Fruit fly (Drosophila melanogaster) whole organism, pupa: ENCODE results near the gene mof.

Experiments
- CG10348 ChIP-seq: fragments of 200-800 bp; sonication (Bioruptor generic); IDR thresholded peaks from 2 replicates; pipeline ENCODE4 v1.3.6; 2022; ENCODE audit warnings: missing biosample characterization, missing genetic modification characterization
- CG12605 ChIP-seq: fragments of 200-800 bp; sonication (Bioruptor generic); IDR thresholded peaks from 2 replicates; pipeline ENCODE4 v1.3.6; 2022; ENCODE audit warnings: missing biosample characterization, missing genetic modification characterization
- CG13204 ChIP-seq: fragments of 200-800 bp; sonication (Bioruptor generic); optimal IDR thresholded peaks from 2 replicates; lab custom pipeline; 2018; ENCODE audit warnings: missing biosample characterization, mild to moderate bottlenecking, missing genetic modification characterization, moderate library complexity
- CG14655 ChIP-seq: fragments of 200-800 bp; sonication (Bioruptor generic); optimal IDR thresholded peaks from 3 replicates; lab custom pipeline; 2017; ENCODE audit warnings: mild to moderate bottlenecking, missing biosample characterization, missing genetic modification reagents, missing genetic modification characterization
- CG15710 ChIP-seq: fragments of 200-800 bp; sonication (Bioruptor generic); optimal IDR thresholded peaks from 2 replicates; lab custom pipeline; 2018; ENCODE audit warnings: missing biosample characterization, mild to moderate bottlenecking, missing genetic modification characterization, moderate library complexity
- CG17806 ChIP-seq: fragments of 200-800 bp; sonication (Bioruptor generic); optimal IDR thresholded peaks from 2 replicates; lab custom pipeline; 2018; ENCODE audit warnings: missing biosample characterization, mild to moderate bottlenecking, missing genetic modification characterization, moderate library complexity
- CG32121 ChIP-seq: fragments of 200-800 bp; sonication (Bioruptor generic); IDR thresholded peaks from 2 replicates; pipeline ENCODE4 v1.3.6; 2022; ENCODE audit warnings: missing biosample characterization, missing genetic modification characterization
- CG34367 ChIP-seq: fragments of 200-800 bp; sonication (Bioruptor generic); optimal IDR thresholded peaks from 2 replicates; lab custom pipeline; 2018; ENCODE audit warnings: missing biosample characterization, mild to moderate bottlenecking, missing genetic modification characterization
- CG4496 ChIP-seq: fragments of 200-800 bp; sonication (Bioruptor generic); IDR thresholded peaks from 3 replicates; pipeline ENCODE4 v1.3.6; 2022; ENCODE audit warnings: missing biosample characterization, missing genetic modification characterization
- CG8159 ChIP-seq: fragments of 200-800 bp; sonication (Bioruptor generic); optimal IDR thresholded peaks from 3 replicates; lab custom pipeline; 2018; ENCODE audit warnings: missing biosample characterization, mild to moderate bottlenecking, missing genetic modification characterization, moderate library complexity
- CG8301 ChIP-seq: fragments of 200-800 bp; sonication (Bioruptor generic); optimal IDR thresholded peaks from 2 replicates; lab custom pipeline; 2018; ENCODE audit warnings: missing biosample characterization, mild to moderate bottlenecking, missing genetic modification characterization
- CG9948 ChIP-seq: fragments of 200-800 bp; sonication (Bioruptor generic); optimal IDR thresholded peaks from 2 replicates; lab custom pipeline; 2018; ENCODE audit warnings: missing biosample characterization, mild to moderate bottlenecking, missing genetic modification characterization, moderate library complexity
- D1 ChIP-seq: fragments of 200-800 bp; sonication (Bioruptor generic); optimal IDR thresholded peaks from 2 replicates; lab custom pipeline; 2018; ENCODE audit warnings: missing biosample characterization, mild to moderate bottlenecking, missing genetic modification characterization, moderate library complexity
- EcR ChIP-seq: fragments of 200-800 bp; sonication (Bioruptor generic); optimal IDR thresholded peaks from 3 replicates; lab custom pipeline; 2019; ENCODE audit warnings: missing biosample characterization, missing genetic modification characterization, mild to moderate bottlenecking, moderate library complexity, missing genetic modification reagents
- Ets98B ChIP-seq: fragments of 200-800 bp; sonication (Bioruptor generic); IDR thresholded peaks from 2 replicates; pipeline ENCODE4 v1.3.6; 2022; ENCODE audit warnings: missing biosample characterization, missing genetic modification characterization
- Pif1A ChIP-seq: fragments of 200-800 bp; sonication (Bioruptor generic); optimal IDR thresholded peaks from 3 replicates; lab custom pipeline; 2016; ENCODE audit warnings: missing biosample characterization, missing genetic modification characterization
- Pif1B ChIP-seq: fragments of 200-800 bp; sonication (Bioruptor generic); optimal IDR thresholded peaks from 3 replicates; lab custom pipeline; 2016; ENCODE audit warnings: missing biosample characterization, missing genetic modification characterization
- Snoo ChIP-seq: fragments of 200-800 bp; sonication (Bioruptor generic); optimal IDR thresholded peaks from 3 replicates; lab custom pipeline; 2017; ENCODE audit warnings: missing biosample characterization, mild to moderate bottlenecking, missing genetic modification characterization, inconsistent platforms
- fd96Ca ChIP-seq: fragments of 200-800 bp; sonication (Bioruptor generic); IDR thresholded peaks from 3 replicates; pipeline ENCODE4 v1.3.6; 2022; ENCODE audit warnings: missing biosample characterization, missing genetic modification characterization
- gl ChIP-seq: fragments of 200-800 bp; sonication (Bioruptor generic); optimal IDR thresholded peaks from 2 replicates; lab custom pipeline; 2018; ENCODE audit warnings: missing biosample characterization, mild to moderate bottlenecking, missing genetic modification characterization
- rn ChIP-seq: fragments of 200-800 bp; sonication (Bioruptor generic); IDR thresholded peaks from 2 replicates; pipeline ENCODE4 v1.3.6; 2022; ENCODE audit warnings: missing biosample characterization, missing genetic modification characterization

The mof gene

dm6 chrX:5896809-5897700 lies 20.4 kb upstream of the mof start:
- TF ChIP-seq CG13204 (GFP tag; lab: Kevin White, UChicago) (no peak), CG4496 (peak; percentile 75), rn (GFP tag; lab: Robert Waterston, UW) (no peak), CG8159 (tag; lab: Kevin White, UChicago) (peak; percentile 52), CG9948 (tag; lab: Kevin White, UChicago) (peak; percentile 17), Pif1B (GFP tag; lab: Kevin White, UChicago) (no peak), CG8301 (tag; lab: Kevin White, UChicago) (peak; percentile 54), D1 (no peak), fd96Ca (peak; percentile 62; the same call in 1 of the 3 replicates), gl (tag; lab: Kevin White, UChicago) (peak; percentile 25), CG15710 (tag; lab: Kevin White, UChicago) (peak; percentile 36), CG10348 (no peak), CG34367 (tag; lab: Kevin White, UChicago) (peak; percentile 54), EcR (GFP tag; lab: Kevin White, UChicago) (no peak), Snoo (tag; lab: Kevin White, UChicago) (peak; percentile 16), CG17806 (tag; lab: Kevin White, UChicago) (peak; percentile 51), CG12605 (GFP tag; lab: Robert Waterston, UW) (peak; percentile 44; the same call in 1 of the 2 replicates), Pif1A (GFP tag; lab: Kevin White, UChicago) (peak; percentile 10), CG14655 (GFP tag; lab: Kevin White, UChicago) (peak; percentile 50), CG32121 (peak; percentile 25; the same call in 1 of the 2 replicates), Ets98B (GFP tag; lab: Robert Waterston, UW) (peak; percentile 73)

- TF ChIP-seq CG10348 (peak; percentile 94), CG17806 (tag; lab: Kevin White, UChicago) (peak; percentile 99), CG13204 (GFP tag; lab: Kevin White, UChicago) (peak; percentile 98), CG15710 (tag; lab: Kevin White, UChicago) (peak; percentile 99), Pif1B (GFP tag; lab: Kevin White, UChicago) (peak; percentile 98), D1 (peak; percentile 88), CG8159 (tag; lab: Kevin White, UChicago) (peak; percentile 99), rn (GFP tag; lab: Robert Waterston, UW) (peak; percentile 98), CG9948 (tag; lab: Kevin White, UChicago) (peak; percentile 99), CG34367 (tag; lab: Kevin White, UChicago) (peak; percentile 99), CG12605 (GFP tag; lab: Robert Waterston, UW) (peak; percentile 98), Pif1A (GFP tag; lab: Kevin White, UChicago) (peak; percentile 99), Ets98B (GFP tag; lab: Robert Waterston, UW) (peak; percentile 99), CG8301 (tag; lab: Kevin White, UChicago) (peak; percentile 99), fd96Ca (peak; percentile 99), CG14655 (GFP tag; lab: Kevin White, UChicago) (peak; percentile 99), EcR (GFP tag; lab: Kevin White, UChicago) (peak; percentile 82), CG4496 (peak; percentile 99), Snoo (tag; lab: Kevin White, UChicago) (peak; percentile 97), CG32121 (peak; percentile 99), gl (tag; lab: Kevin White, UChicago) (peak; percentile 98)
Observed at dm6 chrX:5895821-5896550, 19.3 kb upstream of the mof start.

dm6 chrX:5894529-5895487 lies 18.2 kb upstream of the mof start:
- TF ChIP-seq CG34367 (tag; lab: Kevin White, UChicago) = peak; percentile 24
- TF ChIP-seq CG8159 (tag; lab: Kevin White, UChicago) = peak; percentile 42
- peak; percentile 33 for TF ChIP-seq CG14655 (GFP tag; lab: Kevin White, UChicago)
- TF ChIP-seq Pif1B (GFP tag; lab: Kevin White, UChicago) = peak; percentile 38
- TF ChIP-seq CG8301 (tag; lab: Kevin White, UChicago) = peak; percentile 29
- TF ChIP-seq CG17806 (tag; lab: Kevin White, UChicago) = peak; percentile 3
- TF ChIP-seq CG9948 (tag; lab: Kevin White, UChicago) = peak; percentile 4
- TF ChIP-seq EcR (GFP tag; lab: Kevin White, UChicago) = no peak
- no peak for TF ChIP-seq D1
- no peak for TF ChIP-seq rn (GFP tag; lab: Robert Waterston, UW)
- TF ChIP-seq Ets98B (GFP tag; lab: Robert Waterston, UW) = 0 out of 2 replicates have a peak, but pooled peaks have one; percentile 31
- no peak for TF ChIP-seq Snoo (tag; lab: Kevin White, UChicago)
- peak; percentile 15 for TF ChIP-seq Pif1A (GFP tag; lab: Kevin White, UChicago)
- 0 out of 3 replicates have a peak, but pooled peaks have one; percentile 25 for TF ChIP-seq CG4496
